Worm (Caenorhabditis elegans) whole organism, young adult: ENCODE data around the gene str-243.

Experiments used
- F49E8.2 ChIP-seq: sonication (generic microtip); optimal IDR thresholded peaks from 3 replicates; lab custom pipeline; 2017; ENCODE audit warnings: missing genetic modification characterization, mild to moderate bottlenecking, missing compliant biosample characterization, antibody characterized with exemption, moderate library complexity; ENCODE audit not compliant: insufficient read depth
- atf-7 ChIP-seq: sonication (generic microtip); optimal IDR thresholded peaks from 2 replicates; lab custom pipeline; 2017; ENCODE audit warnings: mild to moderate bottlenecking, missing genetic modification characterization, missing compliant biosample characterization
- ets-4 ChIP-seq: fragments of 200-800 bp; sonication (Bioruptor generic); optimal IDR thresholded peaks from 2 replicates; lab custom pipeline; 2018; ENCODE audit warnings: mild to moderate bottlenecking, missing genetic modification characterization, missing compliant biosample characterization
- hlh-12 ChIP-seq: sonication (generic microtip); optimal IDR thresholded peaks from 2 replicates; lab custom pipeline; 2016; ENCODE audit warnings: missing genetic modification characterization, missing compliant biosample characterization
- lsy-27 ChIP-seq: sonication (generic microtip); optimal IDR thresholded peaks from 2 replicates; lab custom pipeline; 2017; ENCODE audit warnings: missing genetic modification characterization, mild to moderate bottlenecking, missing compliant biosample characterization, antibody characterized with exemption, missing genotype, borderline replicate concordance; ENCODE audit not compliant: insufficient read depth
- nfya-1 ChIP-seq: sonication (generic microtip); optimal IDR thresholded peaks from 2 replicates; lab custom pipeline; 2017; ENCODE audit warnings: antibody characterized with exemption, missing compliant biosample characterization, missing genetic modification characterization, borderline replicate concordance; ENCODE audit not compliant: insufficient read depth
- nhr-120 ChIP-seq: fragments of 200-800 bp; sonication (Bioruptor generic); IDR thresholded peaks from 2 replicates; pipeline ENCODE4 v1.3.6; 2022; ENCODE audit warnings: missing genetic modification characterization, missing compliant biosample characterization
- snpc-4 ChIP-seq, 5 experiments: fragments of 150-350 bp in 1 of 5; sonication (generic microtip) in 4 of 5; optimal IDR thresholded peaks; 2 replicates each; lab custom pipeline; 2014 to 2018; ENCODE audit warnings: missing genetic modification characterization in 5 of 5, missing biosample characterization in 3 of 5, antibody characterized with exemption in 2 of 5, mild to moderate bottlenecking in 2 of 5, missing compliant biosample characterization in 2 of 5, missing genotype in 2 of 5, moderate library complexity in 2 of 5, missing genetic modification reagents in 1 of 5

DNA sequence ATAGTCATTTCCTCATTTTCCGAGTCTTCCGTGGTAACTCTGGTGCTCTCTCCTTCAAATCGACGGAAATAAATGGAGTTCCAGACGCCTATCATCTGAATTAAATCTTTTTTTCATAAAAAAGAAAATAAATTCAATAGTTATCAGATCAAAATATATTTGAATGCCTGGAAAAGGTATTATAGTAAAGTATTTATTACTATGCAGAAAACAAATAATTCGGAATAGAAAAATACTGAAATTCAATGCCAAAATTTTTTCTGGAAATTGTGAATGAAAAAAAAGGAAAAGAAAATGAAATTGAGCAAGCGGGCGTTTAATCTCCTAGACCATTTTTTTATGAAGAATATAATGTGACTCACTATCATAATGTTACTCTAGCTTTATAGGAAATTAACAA is 31.1 kb upstream of the str-243 start, which contains the start of gene C38C3.6:
- TF ChIP-seq ets-4 (no peak), F49E8.2 (tag; lab: Kevin White, UChicago) (no peak), snpc-4 (GFP tag; optimal IDR thresholded peaks at IDR 0.05; lab: Kevin White, UChicago) (no peak), snpc-4 (tag; optimal IDR thresholded peaks at IDR 0.05; lab: Kevin White, UChicago) (no peak), lsy-27 (tag; lab: Kevin White, UChicago) (no peak), nfya-1 (tag; lab: Kevin White, UChicago) (no peak), hlh-12 (no peak), atf-7 (tag; lab: Kevin White, UChicago) (no peak), nhr-120 (no peak)
